Fruit fly (Drosophila melanogaster): ENCODE measurements around the gene GILT2.

DNA sequence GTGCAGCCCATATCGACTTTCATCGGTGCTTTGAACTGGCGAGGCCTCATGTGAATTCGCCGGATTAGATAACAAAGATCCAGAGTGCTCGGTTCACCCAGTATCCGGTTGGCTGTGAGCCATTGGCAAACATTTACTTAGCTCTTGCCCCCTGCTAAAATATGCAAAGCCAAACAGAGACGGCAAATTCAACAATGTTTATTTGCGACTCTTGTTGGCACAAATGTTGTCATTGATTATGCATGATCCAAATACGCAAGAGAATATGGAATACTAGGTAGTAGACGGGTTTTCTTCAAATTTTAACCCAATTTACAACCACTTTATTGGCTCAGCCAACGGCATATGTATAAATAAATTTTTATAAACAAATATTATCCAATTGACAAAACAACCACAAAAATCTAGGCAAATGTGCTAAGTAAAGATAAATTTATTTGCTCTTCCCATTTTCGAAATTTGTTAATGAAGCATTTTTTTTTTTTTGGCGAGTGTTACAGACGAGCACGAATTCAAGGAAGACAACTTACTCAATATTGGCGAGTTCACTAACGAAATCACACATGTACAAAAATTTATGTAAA, 26.1 kb upstream of the GILT2 start:
- TF ChIP-seq danr (GFP tag; IDR thresholded peaks at IDR 0.05) = no peak
- TF ChIP-seq Sin3A (optimal IDR thresholded peaks at IDR 0.05) = no peak
